Worm (Caenorhabditis elegans) whole organism, L3 larva: ENCODE measurements around the gene Y40C5A.4.
"Not testable (repeated sequence)": the region's sequence is repeated elsewhere in the genome, so short reads cannot be mapped to it uniquely, and the experiment has no call there.

Source experiments
- R02D3.7 ChIP-seq: fragments of 150-350 bp; optimal IDR thresholded peaks from 2 replicates; lab custom pipeline; 2014; ENCODE audit warnings: missing biosample characterization, missing genetic modification characterization
- ZK546.5 ChIP-seq: sonication (generic microtip); optimal IDR thresholded peaks from 2 replicates; lab custom pipeline; 2017; ENCODE audit warnings: missing biosample characterization, missing genetic modification characterization
- aly-2 ChIP-seq: fragments of 150-350 bp; optimal IDR thresholded peaks from 2 replicates; lab custom pipeline; 2014; ENCODE audit warnings: missing biosample characterization, missing genetic modification characterization
- ama-1 ChIP-seq: fragments of 150-350 bp; optimal IDR thresholded peaks from 2 replicates; lab custom pipeline; 2018
- ceh-16 ChIP-seq: sonication (generic microtip); optimal IDR thresholded peaks from 2 replicates; lab custom pipeline; 2017; ENCODE audit warnings: missing biosample characterization, missing genetic modification characterization
- ceh-28 ChIP-seq: fragments of 150-350 bp; optimal IDR thresholded peaks from 2 replicates; lab custom pipeline; 2014; ENCODE audit warnings: missing biosample characterization, missing genetic modification reagents, missing genetic modification characterization
- ceh-82 ChIP-seq: fragments of 150-350 bp; optimal IDR thresholded peaks from 2 replicates; lab custom pipeline; 2014; ENCODE audit warnings: missing biosample characterization, missing genetic modification characterization
- daf-12 ChIP-seq: fragments of 150-350 bp; optimal IDR thresholded peaks from 2 replicates; lab custom pipeline; 2014; ENCODE audit warnings: missing biosample characterization, missing genetic modification reagents, missing genetic modification characterization
- egl-27 ChIP-seq: sonication (generic microtip); optimal IDR thresholded peaks from 4 replicates; lab custom pipeline; 2017; ENCODE audit warnings: missing biosample characterization, missing genetic modification reagents, missing genetic modification characterization
- egl-5 ChIP-seq: fragments of 150-350 bp; optimal IDR thresholded peaks from 2 replicates; lab custom pipeline; 2017; ENCODE audit warnings: missing biosample characterization, missing genetic modification reagents, missing genetic modification characterization, inconsistent platforms
- elt-1 ChIP-seq: fragments of 150-350 bp; optimal IDR thresholded peaks from 2 replicates; lab custom pipeline; 2014; ENCODE audit warnings: missing biosample characterization, missing genetic modification characterization
- elt-2 ChIP-seq: sonication (generic microtip); optimal IDR thresholded peaks from 2 replicates; lab custom pipeline; 2016; ENCODE audit warnings: missing genetic modification reagents, mild to moderate bottlenecking, missing genetic modification characterization, missing compliant biosample characterization
- elt-3 ChIP-seq, 3 experiments: fragments of 150-350 bp in 1 of 3; sonication (generic microtip) in 2 of 3; optimal IDR thresholded peaks; 2 replicates in 2 of 3; 4 replicates in 1 of 3; lab custom pipeline; 2014 to 2017; ENCODE audit warnings: missing biosample characterization in 3 of 3, missing genetic modification characterization in 3 of 3
- fkh-2 ChIP-seq: fragments of 150-350 bp; optimal IDR thresholded peaks from 2 replicates; lab custom pipeline; 2014; ENCODE audit warnings: missing biosample characterization, missing genetic modification reagents, missing genetic modification characterization
- fos-1 ChIP-seq: fragments of 150-350 bp; optimal IDR thresholded peaks from 2 replicates; lab custom pipeline; 2014; ENCODE audit warnings: missing biosample characterization, missing genetic modification characterization
- hmg-11 ChIP-seq: sonication (generic microtip); optimal IDR thresholded peaks from 2 replicates; lab custom pipeline; 2016; ENCODE audit warnings: missing genetic modification characterization, missing compliant biosample characterization
- lin-39 ChIP-seq: fragments of 150-350 bp; optimal IDR thresholded peaks from 2 replicates; lab custom pipeline; 2018; ENCODE audit warnings: missing biosample characterization, missing genetic modification reagents, missing genetic modification characterization
- lsy-12 ChIP-seq: sonication (generic microtip); optimal IDR thresholded peaks from 2 replicates; lab custom pipeline; 2016; ENCODE audit warnings: mild to moderate bottlenecking, missing genetic modification characterization, missing compliant biosample characterization
- mdl-1 ChIP-seq: fragments of 150-350 bp; optimal IDR thresholded peaks from 2 replicates; lab custom pipeline; 2014; ENCODE audit warnings: missing biosample characterization, missing genetic modification characterization
- nfya-1 ChIP-seq: sonication (generic microtip); optimal IDR thresholded peaks from 2 replicates; lab custom pipeline; 2017; ENCODE audit warnings: missing genetic modification characterization, mild to moderate bottlenecking, missing compliant biosample characterization, antibody characterized with exemption, moderate library complexity; ENCODE audit not compliant: insufficient read depth
- nhr-11 ChIP-seq: fragments of 150-350 bp; optimal IDR thresholded peaks from 2 replicates; lab custom pipeline; 2014; ENCODE audit warnings: missing biosample characterization, missing genetic modification characterization
- nhr-12 ChIP-seq: fragments of 150-350 bp; optimal IDR thresholded peaks from 2 replicates; lab custom pipeline; 2014; ENCODE audit warnings: missing biosample characterization, missing genetic modification characterization
- nhr-28 ChIP-seq: fragments of 150-350 bp; optimal IDR thresholded peaks from 2 replicates; lab custom pipeline; 2014; ENCODE audit warnings: missing biosample characterization, missing genetic modification characterization
- nhr-43 ChIP-seq: sonication (generic microtip); optimal IDR thresholded peaks from 2 replicates; lab custom pipeline; 2016; ENCODE audit warnings: mild to moderate bottlenecking, missing genetic modification characterization, missing compliant biosample characterization; ENCODE audit not compliant: poor library complexity, severe bottlenecking
- nhr-67 ChIP-seq: fragments of 150-350 bp; optimal IDR thresholded peaks from 2 replicates; lab custom pipeline; 2014; ENCODE audit warnings: missing biosample characterization, missing genetic modification characterization
- nhr-76 ChIP-seq: fragments of 150-350 bp; sonication (generic microtip); optimal IDR thresholded peaks from 5 replicates; lab custom pipeline; 2014; ENCODE audit warnings: missing biosample characterization, missing genetic modification characterization
- nhr-77 ChIP-seq: fragments of 150-350 bp; optimal IDR thresholded peaks from 2 replicates; lab custom pipeline; 2014; ENCODE audit warnings: missing biosample characterization, missing genetic modification characterization
- pqm-1 ChIP-seq: fragments of 150-350 bp; optimal IDR thresholded peaks from 2 replicates; lab custom pipeline; 2017; ENCODE audit warnings: missing biosample characterization, missing genetic modification characterization, inconsistent platforms
- sea-2 ChIP-seq: fragments of 150-350 bp; sonication (generic microtip); optimal IDR thresholded peaks from 4 replicates; lab custom pipeline; 2014; ENCODE audit warnings: missing biosample characterization, missing genetic modification reagents, missing genetic modification characterization
- skn-1 ChIP-seq: fragments of 150-350 bp; optimal IDR thresholded peaks from 2 replicates; lab custom pipeline; 2014; ENCODE audit warnings: missing biosample characterization, missing genetic modification characterization
- tbx-2 ChIP-seq: sonication (generic microtip); optimal IDR thresholded peaks from 2 replicates; lab custom pipeline; 2016; ENCODE audit warnings: mild to moderate bottlenecking, missing genetic modification characterization, missing compliant biosample characterization
- unc-39 ChIP-seq: sonication (generic microtip); optimal IDR thresholded peaks from 4 replicates; lab custom pipeline; 2017; ENCODE audit warnings: missing biosample characterization, missing genetic modification characterization
- unc-62 ChIP-seq: fragments of 150-350 bp; sonication (generic microtip); optimal IDR thresholded peaks from 4 replicates; lab custom pipeline; 2014; ENCODE audit warnings: missing biosample characterization, missing genetic modification reagents, missing genetic modification characterization
- ztf-4 ChIP-seq: fragments of 150-350 bp; optimal IDR thresholded peaks from 2 replicates; lab custom pipeline; 2014; ENCODE audit warnings: missing biosample characterization, missing genetic modification characterization

Gene Y40C5A.4

DNA sequence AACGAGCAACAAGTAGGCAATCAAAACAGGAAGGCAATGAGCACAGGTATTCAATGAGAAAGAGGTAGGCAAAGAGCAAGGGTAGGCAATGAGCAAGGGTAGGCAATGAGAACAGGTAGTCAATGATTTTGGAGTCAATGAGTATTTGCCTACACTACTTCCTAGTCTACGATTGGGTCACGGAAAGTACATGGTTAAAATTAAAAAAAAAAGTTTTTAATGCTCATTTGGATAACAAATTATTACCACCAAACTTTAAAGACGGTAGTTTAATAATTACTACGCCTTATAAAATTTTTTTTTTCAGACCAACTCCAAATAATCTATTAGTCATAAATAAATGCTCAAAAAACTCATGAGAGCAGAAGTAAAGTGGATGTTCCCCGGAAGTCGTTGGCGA is 16.8 kb upstream of the Y40C5A.4 start, which contains the start of gene ptp-8:
Gene ptp-8 (plus strand): TSS at position 301 of the 400 bp plus-strand sequence.
- TF ChIP-seq nfya-1 (no peak), sea-2 (GFP tag; lab: Kevin White, UChicago) (no peak), unc-62 (GFP tag; lab: Kevin White, UChicago) (no peak), nhr-11 (tag; lab: Kevin White, UChicago) (no peak), nhr-43 (tag; lab: Kevin White, UChicago) (no peak), nhr-77 (no peak), elt-2 (tag; lab: Kevin White, UChicago) (no peak), R02D3.7 (no peak), elt-1 (no peak), egl-5 (tag; lab: Kevin White, UChicago) (no peak), ztf-4 (tag; lab: Kevin White, UChicago) (no peak), fkh-2 (tag; lab: Kevin White, UChicago) (no peak), nhr-67 (no peak)

DNA sequence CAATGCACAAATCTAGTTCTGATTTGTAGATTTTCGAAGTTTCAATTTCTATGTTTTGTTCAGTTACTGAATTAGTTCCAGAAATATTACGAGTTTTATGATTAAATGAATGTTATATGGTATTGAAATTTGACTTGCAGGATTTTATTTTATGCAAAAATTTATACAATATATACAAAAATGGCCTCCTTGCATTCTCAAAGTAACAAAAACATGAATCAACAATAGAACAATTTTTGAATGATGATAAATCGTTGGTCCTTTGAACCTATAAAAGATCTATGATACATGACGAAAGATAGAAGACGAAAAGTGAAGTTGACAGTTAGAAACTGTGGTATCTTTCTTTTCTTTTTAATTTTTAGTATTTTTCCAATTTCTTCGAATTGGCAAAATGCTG is 11.6 kb upstream of the Y40C5A.4 start, which contains the start of gene T12B3.2:
Gene T12B3.2 (plus strand): TSS at position 301 of the 400 bp plus-strand sequence.
- TF ChIP-seq fkh-2 (tag; lab: Kevin White, UChicago) (no peak), nfya-1 (no peak), ceh-28 (tag; lab: Kevin White, UChicago) (no peak), elt-2 (tag; lab: Kevin White, UChicago) (peak; percentile 1)
- TF ChIP-seq, all 47 proteins: peak for 1

DNA sequence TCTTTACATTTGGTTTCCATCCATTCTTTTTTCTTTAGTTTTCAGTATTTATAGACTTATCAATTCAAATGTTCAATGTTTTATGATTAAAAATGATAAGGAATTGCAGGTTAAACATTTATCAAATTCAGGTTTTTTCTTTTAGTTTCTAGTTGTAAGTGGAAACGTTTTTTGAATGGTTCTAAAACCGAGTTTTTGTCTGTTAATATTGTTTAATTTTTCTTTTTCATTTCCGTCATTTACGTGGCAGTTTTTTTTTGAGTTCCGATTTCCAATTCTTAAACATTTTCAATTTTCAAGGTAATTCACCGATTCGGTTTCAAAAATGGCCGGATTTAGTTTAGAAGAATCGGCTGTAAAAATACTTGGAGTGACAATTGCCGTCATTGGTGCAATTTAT is 9.9 kb upstream of the Y40C5A.4 start, which contains the start of gene T12B3.3:
Gene T12B3.3 (plus strand): TSS at position 301 of the 400 bp plus-strand sequence.
- not testable (repeated sequence) for TF ChIP-seq unc-62 (GFP tag; lab: Kevin White, UChicago); aly-2 (tag; lab: Kevin White, UChicago); ceh-82 (tag; lab: Kevin White, UChicago)

DNA sequence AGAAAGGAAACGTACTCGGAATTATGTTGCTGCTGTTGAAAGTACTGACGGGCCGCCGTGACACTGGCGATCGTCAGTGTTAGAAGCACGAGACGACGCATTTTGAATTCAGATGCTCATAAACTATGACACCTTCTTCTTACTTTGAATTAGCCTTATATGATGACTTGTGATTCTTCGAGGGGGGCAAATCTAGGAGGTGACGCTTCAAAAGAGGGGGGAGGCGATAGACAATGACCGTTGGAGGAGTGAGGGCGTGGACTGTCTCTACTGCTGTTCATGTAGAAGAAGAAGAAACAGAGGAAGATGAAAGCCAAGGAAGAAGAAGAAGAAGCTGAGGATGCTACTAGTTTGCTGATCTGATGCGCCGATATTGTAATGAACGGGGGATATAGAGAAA is 18.2 kb downstream of the Y40C5A.4 start, which contains the start of gene daf-42:
Gene daf-42 (minus strand): TSS at position 101 of the 400 bp plus-strand sequence.
- TF ChIP-seq unc-39 (tag; lab: Kevin White, UChicago) (no peak), nhr-43 (tag; lab: Kevin White, UChicago) (no peak), nhr-28 (tag; lab: Kevin White, UChicago) (no peak)

DNA sequence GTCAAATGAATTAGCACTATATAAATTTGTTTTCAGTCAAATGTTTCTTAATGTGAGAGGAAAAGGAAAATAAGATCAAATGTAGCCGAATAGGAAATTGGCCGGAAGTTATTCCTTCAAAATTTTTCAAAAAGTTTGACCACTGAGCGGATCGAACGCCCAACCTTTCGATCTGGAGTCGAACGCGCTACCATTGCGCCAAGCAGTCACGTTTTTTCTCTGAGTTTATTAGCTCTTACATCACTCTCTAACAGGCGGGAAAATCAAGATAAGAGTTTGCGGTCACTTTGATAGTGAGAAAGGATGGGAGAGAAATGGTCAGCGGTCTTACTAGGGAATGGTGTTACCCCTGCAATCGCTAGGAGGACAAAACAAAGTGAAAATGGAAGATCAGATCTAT is 20.9 kb downstream of the Y40C5A.4 start:
- TF ChIP-seq elt-2 (tag; lab: Kevin White, UChicago), result peak; percentile 25
- TF ChIP-seq nhr-43 (tag; lab: Kevin White, UChicago), result peak; percentile 31
- no peak for TF ChIP-seq unc-39 (tag; lab: Kevin White, UChicago)

DNA sequence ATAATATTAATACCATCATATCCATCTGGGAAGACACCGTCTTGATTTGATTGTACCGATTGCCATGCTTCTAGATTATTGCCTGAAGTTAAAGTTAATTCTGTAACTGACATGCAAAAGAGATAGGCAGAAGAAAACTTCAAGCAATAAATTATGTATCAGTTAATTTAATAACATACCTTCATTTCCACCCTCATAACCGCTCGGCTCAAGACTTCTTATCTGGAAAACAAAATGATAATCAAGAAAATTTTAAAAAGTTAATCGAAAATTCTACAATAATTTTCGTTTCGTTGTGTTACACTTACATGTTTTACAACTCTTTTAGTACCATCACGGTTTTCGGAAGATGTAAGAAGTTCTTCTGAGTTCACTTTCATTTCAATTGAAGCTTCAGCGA is 22.8 kb downstream of the Y40C5A.4 start:
- no peak for TF ChIP-seq lin-39
- TF ChIP-seq nhr-28 (tag; lab: Kevin White, UChicago), result no peak
- TF ChIP-seq elt-3 (tag; optimal IDR thresholded peaks at IDR 0.05; lab: Kevin White, UChicago), result no peak
- no peak for TF ChIP-seq elt-1
- TF ChIP-seq egl-27 (tag; lab: Kevin White, UChicago), result no peak
- no peak for TF ChIP-seq pqm-1 (tag; lab: Kevin White, UChicago)
- TF ChIP-seq daf-12, result no peak
- no peak for TF ChIP-seq fkh-2 (tag; lab: Kevin White, UChicago)

DNA sequence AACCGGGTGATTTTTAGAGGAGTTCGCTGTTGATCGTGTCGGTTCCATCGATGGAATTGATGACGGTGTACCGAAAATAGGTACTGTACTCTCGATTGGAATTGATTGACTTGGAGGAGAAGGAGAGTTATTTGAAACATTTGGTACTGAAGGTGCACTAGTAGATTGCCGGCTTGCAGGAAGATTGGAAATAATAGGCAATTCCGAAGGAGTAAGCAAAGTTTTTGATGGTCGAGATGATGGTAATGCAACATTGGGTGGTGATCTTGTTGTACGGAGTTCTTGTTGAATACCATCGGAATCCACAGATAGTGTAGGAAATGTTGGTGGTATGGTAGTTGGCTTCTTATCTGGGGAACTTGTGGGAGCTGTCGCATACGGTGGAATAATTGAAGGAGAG is 25.8 kb downstream of the Y40C5A.4 start:
- TF ChIP-seq lin-39, result no peak
- TF ChIP-seq ceh-16, result no peak
- TF ChIP-seq elt-2 (tag; lab: Kevin White, UChicago), result no peak
- no peak for TF ChIP-seq hmg-11 (tag; lab: Kevin White, UChicago)
- TF ChIP-seq tbx-2 (tag; lab: Kevin White, UChicago), result no peak
- no peak for TF ChIP-seq ZK546.5
- no peak for TF ChIP-seq ama-1 (lab: Kevin White, UChicago)
- no peak for TF ChIP-seq nhr-12 (tag; lab: Kevin White, UChicago)
- no peak for TF ChIP-seq fos-1 (tag; lab: Kevin White, UChicago)
- no peak for TF ChIP-seq nhr-76 (tag; lab: Kevin White, UChicago)
- no peak for TF ChIP-seq mdl-1
- no peak for TF ChIP-seq R02D3.7
- TF ChIP-seq nhr-67, result no peak
- no peak for TF ChIP-seq ceh-28 (tag; lab: Kevin White, UChicago)
- no peak for TF ChIP-seq skn-1 (tag; lab: Kevin White, UChicago)
- no peak for TF ChIP-seq elt-3 (tag; optimal IDR thresholded peaks at IDR 0.05; lab: Kevin White, UChicago)
- no peak for TF ChIP-seq nfya-1
- no peak for TF ChIP-seq lsy-12 (tag; lab: Kevin White, UChicago)
